Fruit fly (Drosophila melanogaster): ENCODE measurements around the gene CG3857.

CG3857 gene

DNA sequence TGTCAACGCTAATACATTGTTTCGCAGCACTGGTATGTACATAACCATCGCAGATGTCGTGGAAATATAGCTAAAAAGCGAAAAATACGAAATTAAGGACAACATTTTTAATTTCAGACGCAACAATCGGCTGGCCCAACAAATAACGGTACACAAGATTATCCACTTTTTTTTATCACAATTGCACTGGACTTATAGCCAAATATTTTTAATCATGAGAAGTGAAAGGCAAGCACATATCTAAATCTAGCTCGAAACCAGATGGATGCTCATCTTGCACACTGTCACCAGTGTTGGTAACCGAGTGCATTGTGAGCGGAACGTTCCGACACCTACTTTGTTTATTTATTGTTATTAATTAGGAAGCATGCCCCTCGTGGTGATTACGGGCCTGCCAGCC lies at the start of gene CG3857, which contains the start of gene CG3587 (continued):
- TF ChIP-seq D19B (GFP tag; optimal IDR thresholded peaks at IDR 0.05), result peak; percentile 48
- peak; percentile 55 for TF ChIP-seq CG1529 (GFP tag; optimal IDR thresholded peaks at IDR 0.05)
- TF ChIP-seq CG6254 (GFP tag; optimal IDR thresholded peaks at IDR 0.05), result no peak
- TF ChIP-seq Blimp-1 (GFP tag; optimal IDR thresholded peaks at IDR 0.05), result peak; percentile 49
- peak; percentile 6 for TF ChIP-seq Neu2 (GFP tag; optimal IDR thresholded peaks at IDR 0.05; ENCODE audit: borderline replicate concordance)
- TF ChIP-seq CG13123 (GFP tag; optimal IDR thresholded peaks at IDR 0.05), result peak; percentile 54
- TF ChIP-seq CG17802 (tag; optimal IDR thresholded peaks at IDR 0.05), result no peak
- TF ChIP-seq Scr (GFP tag; IDR thresholded peaks at IDR 0.05; ENCODE audit: partially characterized antibody), result peak; percentile 33
- peak; percentile 76 for TF ChIP-seq Myb (GFP tag; optimal IDR thresholded peaks at IDR 0.05)
- peak; percentile 79 for TF ChIP-seq Ptx1 (GFP tag; IDR thresholded peaks at IDR 0.05)
- TF ChIP-seq fd96Cb (tag; optimal IDR thresholded peaks at IDR 0.05), result peak; percentile 47
- TF ChIP-seq Fer1 (GFP tag; optimal IDR thresholded peaks at IDR 0.05), result peak; percentile 61
- peak; percentile 39 for TF ChIP-seq pfk (GFP tag; optimal IDR thresholded peaks at IDR 0.05)
- peak; percentile 76 for TF ChIP-seq CG16863 (GFP tag; optimal IDR thresholded peaks at IDR 0.05)
- peak; percentile 70 for TF ChIP-seq lab (GFP tag; optimal IDR thresholded peaks at IDR 0.05)
- peak; percentile 96 for TF ChIP-seq row (GFP tag; IDR thresholded peaks at IDR 0.05)
- TF ChIP-seq grn (GFP tag; optimal IDR thresholded peaks at IDR 0.05), result no peak
- no peak for TF ChIP-seq CG15073 (GFP tag; optimal IDR thresholded peaks at IDR 0.05)
- peak; percentile 51 for TF ChIP-seq Nf-YC (tag; optimal IDR thresholded peaks at IDR 0.05)
- TF ChIP-seq pros (GFP tag; optimal IDR thresholded peaks at IDR 0.05), result no peak
- TF ChIP-seq nom (GFP tag; optimal IDR thresholded peaks at IDR 0.05), result peak; percentile 25
- peak; percentile 56; the same call in 1 of the 2 replicates for TF ChIP-seq H2.0 (GFP tag; IDR thresholded peaks at IDR 0.05)
- peak; percentile 55 for TF ChIP-seq CG13424 (tag; optimal IDR thresholded peaks at IDR 0.05)
- peak; percentile 60 for TF ChIP-seq wor (GFP tag; IDR thresholded peaks at IDR 0.05)
- peak; percentile 93 for TF ChIP-seq stwl (tag; optimal IDR thresholded peaks at IDR 0.05)
- peak; percentile 57; the same call in 1 of the 2 replicates for TF ChIP-seq CG31441 (GFP tag; IDR thresholded peaks at IDR 0.05)
- TF ChIP-seq gcm (GFP tag; optimal IDR thresholded peaks at IDR 0.05), result peak; percentile 27
- TF ChIP-seq CG4617 (GFP tag; optimal IDR thresholded peaks at IDR 0.05; ENCODE audit: borderline replicate concordance), result peak; percentile 89
- TF ChIP-seq CG9609 (GFP tag; optimal IDR thresholded peaks at IDR 0.05), result peak; percentile 83
- no peak for TF ChIP-seq Gsc (GFP tag; IDR thresholded peaks at IDR 0.05)
- TF ChIP-seq Deaf1 (tag; optimal IDR thresholded peaks at IDR 0.05), result peak; percentile 39
- TF ChIP-seq cas (GFP tag; IDR thresholded peaks at IDR 0.05), result 0 out of 2 replicates have a peak, but pooled peaks have one; percentile 28
- TF ChIP-seq usp (GFP tag; optimal IDR thresholded peaks at IDR 0.05), result no peak
- peak; percentile 99 for TF ChIP-seq Sry-β (GFP tag; optimal IDR thresholded peaks at IDR 0.05)
- TF ChIP-seq ken (GFP tag; IDR thresholded peaks at IDR 0.05), result peak; percentile 70
- TF ChIP-seq CG17829 (tag; optimal IDR thresholded peaks at IDR 0.05), result peak; percentile 74
- peak; percentile 52; the same call in 1 of the 2 replicates for TF ChIP-seq danr (GFP tag; IDR thresholded peaks at IDR 0.05)
- TF ChIP-seq CG7839 (tag; optimal IDR thresholded peaks at IDR 0.05), result peak; percentile 67
- TF ChIP-seq CG8478 (optimal IDR thresholded peaks at IDR 0.05), result no peak
- peak; percentile 59; the same call in 1 of the 2 replicates for TF ChIP-seq CG17328 (GFP tag; IDR thresholded peaks at IDR 0.05)
- TF ChIP-seq sens (GFP tag), result peak; percentile 95
- TF ChIP-seq ranshi (GFP tag; IDR thresholded peaks at IDR 0.05), result peak; percentile 43; the same call in 1 of the 2 replicates
- TF ChIP-seq CG8924 (tag; optimal IDR thresholded peaks at IDR 0.05), result peak; percentile 64
- TF ChIP-seq sima (GFP tag; optimal IDR thresholded peaks at IDR 0.05), result no peak
- peak; percentile 67 for TF ChIP-seq CG10147 (GFP tag; optimal IDR thresholded peaks at IDR 0.05)
- no peak for TF ChIP-seq MTF-1 (GFP tag; optimal IDR thresholded peaks at IDR 0.05; ENCODE audit: borderline replicate concordance)
- TF ChIP-seq trh (GFP tag; optimal IDR thresholded peaks at IDR 0.05), result peak; percentile 2
- TF ChIP-seq Atf3 (GFP tag; optimal IDR thresholded peaks at IDR 0.05), result peak; percentile 75
- no peak for TF ChIP-seq cg (GFP tag; optimal IDR thresholded peaks at IDR 0.05)
- 0 out of 3 replicates have a peak, but pooled peaks have one; percentile 45 for TF ChIP-seq ase (GFP tag; IDR thresholded peaks at IDR 0.05)
- peak; percentile 44 for TF ChIP-seq Nf-YB (GFP tag; optimal IDR thresholded peaks at IDR 0.05)

Measured in whole organism, embryonic.